Fruit fly (Drosophila melanogaster): Measurements from ENCODE around the gene CG5665.
A peak's percentile ranks its signal among the peaks of the same experiment; 100 is the strongest.

Gene CG5665

DNA sequence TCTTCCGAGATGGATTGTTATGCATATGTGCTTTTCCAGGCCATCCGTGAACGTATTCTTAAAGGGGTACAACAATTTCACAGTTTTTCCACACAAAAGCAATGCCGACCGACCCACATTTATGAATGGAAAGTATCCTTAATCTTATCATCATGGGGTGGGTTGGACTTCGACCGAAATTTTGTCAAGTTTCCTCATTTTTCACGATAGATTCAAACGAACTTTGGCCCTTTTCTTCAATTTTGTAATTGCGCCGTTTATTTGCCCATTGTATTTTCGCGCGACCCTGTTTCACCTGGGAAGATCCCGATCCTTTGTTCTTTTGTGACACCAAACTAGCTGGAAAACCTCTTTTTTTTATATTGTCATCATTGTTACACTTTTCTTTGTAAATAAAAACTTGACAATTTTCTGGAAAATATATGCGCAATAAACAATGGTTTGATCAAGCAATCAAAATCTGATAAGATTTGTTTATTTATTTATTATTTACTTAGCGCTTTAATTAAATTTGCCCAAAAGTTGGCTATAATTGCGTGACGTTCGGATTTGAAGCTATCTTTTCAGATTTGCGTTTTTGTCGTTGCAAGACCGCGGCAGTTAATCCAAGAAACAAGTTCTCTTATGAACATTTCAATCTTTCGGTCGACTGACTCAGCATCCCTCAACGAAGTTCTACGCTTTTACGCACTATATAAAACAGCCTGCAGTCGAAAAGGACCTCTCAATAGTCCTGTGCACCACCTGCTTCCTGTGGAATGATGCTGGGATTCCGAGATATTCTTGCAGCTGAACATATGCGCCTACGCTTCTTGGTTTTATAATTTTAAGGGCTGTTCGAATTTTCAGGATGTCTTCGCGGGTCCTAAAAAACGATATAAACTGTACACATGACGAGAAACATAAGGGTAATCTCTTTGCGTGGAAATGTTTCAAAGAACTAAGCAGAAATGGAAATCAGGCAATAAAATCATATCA is 47.9 kb downstream of the CG5665 start:
- TF ChIP-seq Met (GFP tag; optimal IDR thresholded peaks at IDR 0.05) (peak; percentile 8), CG15336 (GFP tag; IDR thresholded peaks at IDR 0.05) (no peak), Hr39 (GFP tag; optimal IDR thresholded peaks at IDR 0.05) (no peak), Sox14 (GFP tag; optimal IDR thresholded peaks at IDR 0.05) (peak; percentile 34), svp (GFP tag) (peak; percentile 62), Eip78C (GFP tag) (peak; percentile 55), fkh (GFP tag; optimal IDR thresholded peaks at IDR 0.05) (peak; percentile 97)

All from whole organism, prepupa.